Worm (Caenorhabditis elegans): ENCODE measurements around the gene abf-4.
A peak's percentile ranks its signal among the peaks of the same experiment; 100 is the strongest.

Gene abf-4

DNA sequence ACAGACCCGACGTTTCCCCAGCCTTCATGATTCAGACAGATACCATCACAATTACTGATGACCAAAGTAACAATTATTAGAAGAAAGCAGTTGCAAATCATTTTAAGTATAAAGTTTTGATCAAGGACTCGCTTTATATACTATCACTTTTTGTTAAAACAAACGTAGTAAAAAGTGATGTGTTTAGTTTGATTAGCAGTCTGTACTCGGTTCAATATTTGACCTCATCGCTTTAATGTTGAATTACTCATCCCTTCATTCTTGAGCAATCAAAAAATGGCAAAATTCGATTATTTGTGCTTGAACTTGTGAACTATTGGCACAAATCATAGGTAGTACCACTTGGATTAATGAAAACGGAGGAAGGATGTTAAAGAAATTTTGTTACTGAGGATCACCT is at the start of gene abf-4:
TSS of gene abf-4 (minus strand) at position 101 of the 400 bp plus-strand sequence.
- TF ChIP-seq ham-2 (GFP tag; optimal IDR thresholded peaks at IDR 0.05), result no peak
- TF ChIP-seq nhr-237 (tag; optimal IDR thresholded peaks at IDR 0.05), result no peak
- no peak for TF ChIP-seq zip-8 (tag; optimal IDR thresholded peaks at IDR 0.05)
- TF ChIP-seq nhr-12 (tag; optimal IDR thresholded peaks at IDR 0.05), result no peak
- no peak for TF ChIP-seq elt-3 (tag; optimal IDR thresholded peaks at IDR 0.05)
- no peak for TF ChIP-seq mep-1 (tag; optimal IDR thresholded peaks at IDR 0.05)
- no peak for TF ChIP-seq lin-32 (GFP tag; optimal IDR thresholded peaks at IDR 0.05)
- no peak for TF ChIP-seq bed-3 (GFP tag; optimal IDR thresholded peaks at IDR 0.05)
- no peak for TF ChIP-seq M03D4.4 (tag; optimal IDR thresholded peaks at IDR 0.05)
- no peak for TF ChIP-seq ces-1 (GFP tag; optimal IDR thresholded peaks at IDR 0.05)
- no peak for TF ChIP-seq drap-1 (GFP tag; optimal IDR thresholded peaks at IDR 0.05)
- TF ChIP-seq lsy-2 (tag; optimal IDR thresholded peaks at IDR 0.05), result no peak
- no peak for TF ChIP-seq snpc-4 (tag; optimal IDR thresholded peaks at IDR 0.05)
- TF ChIP-seq nhr-2 (tag; optimal IDR thresholded peaks at IDR 0.05), result no peak
- TF ChIP-seq ceh-39 (tag; optimal IDR thresholded peaks at IDR 0.05), result no peak
- no peak for TF ChIP-seq sptf-1 (tag; optimal IDR thresholded peaks at IDR 0.05)
- no peak for TF ChIP-seq hlh-1 (tag; optimal IDR thresholded peaks at IDR 0.05)
- TF ChIP-seq elt-1 (tag; optimal IDR thresholded peaks at IDR 0.05; ENCODE audit: borderline replicate concordance, insufficient read depth), result no peak
- TF ChIP-seq sem-2 (GFP tag; optimal IDR thresholded peaks at IDR 0.05), result no peak

DNA sequence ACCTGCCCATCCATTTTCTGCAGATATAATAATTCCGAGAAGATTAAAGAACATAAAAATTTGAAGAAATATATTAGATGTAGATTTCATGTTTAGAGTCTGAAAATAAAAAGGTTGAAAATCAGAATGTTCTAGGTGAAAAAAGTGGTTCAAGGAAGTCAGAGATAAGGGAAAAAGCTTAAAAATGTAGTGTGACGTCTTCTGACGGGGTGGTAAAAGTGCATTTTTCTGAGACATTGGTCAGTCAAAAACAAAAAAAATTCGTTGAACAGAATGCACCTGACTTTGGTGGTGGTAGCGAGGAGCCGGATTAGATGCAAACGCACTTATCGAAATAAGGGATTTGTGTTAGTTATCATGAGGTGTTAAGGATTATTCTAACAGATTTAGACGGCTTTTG is 48.4 kb upstream of the abf-4 start, which contains the start of gene F46B3.23:
TSS of gene F46B3.23 (minus strand) at position 101 of the 400 bp plus-strand sequence.
- no peak for TF ChIP-seq cnd-1 (tag; optimal IDR thresholded peaks at IDR 0.05)
- TF ChIP-seq sptf-1 (tag; optimal IDR thresholded peaks at IDR 0.05), result no peak
- TF ChIP-seq elt-3 (tag; optimal IDR thresholded peaks at IDR 0.05), result no peak
- no peak for TF ChIP-seq hlh-1 (tag; optimal IDR thresholded peaks at IDR 0.05)
- TF ChIP-seq snpc-4 (tag; optimal IDR thresholded peaks at IDR 0.05), result no peak
- TF ChIP-seq unc-39 (tag; optimal IDR thresholded peaks at IDR 0.05), result no peak
- no peak for TF ChIP-seq blmp-1 (tag; optimal IDR thresholded peaks at IDR 0.05)
- no peak for TF ChIP-seq nhr-2 (tag; optimal IDR thresholded peaks at IDR 0.05)
- TF ChIP-seq ztf-11 (tag; optimal IDR thresholded peaks at IDR 0.05), result no peak
- no peak for TF ChIP-seq ceh-43 (GFP tag; optimal IDR thresholded peaks at IDR 0.05)
- TF ChIP-seq nhr-12 (tag; optimal IDR thresholded peaks at IDR 0.05), result no peak
- TF ChIP-seq flh-1 (GFP tag; optimal IDR thresholded peaks at IDR 0.05), result no peak
- no peak for TF ChIP-seq ceh-39 (tag; optimal IDR thresholded peaks at IDR 0.05)
- no peak for TF ChIP-seq unc-62 (GFP tag; optimal IDR thresholded peaks at IDR 0.05)
- no peak for TF ChIP-seq nhr-76 (tag; optimal IDR thresholded peaks at IDR 0.05)
- TF ChIP-seq elt-1 (tag; optimal IDR thresholded peaks at IDR 0.05; ENCODE audit: borderline replicate concordance, insufficient read depth), result no peak
- no peak for TF ChIP-seq lsy-2 (tag; optimal IDR thresholded peaks at IDR 0.05)

DNA sequence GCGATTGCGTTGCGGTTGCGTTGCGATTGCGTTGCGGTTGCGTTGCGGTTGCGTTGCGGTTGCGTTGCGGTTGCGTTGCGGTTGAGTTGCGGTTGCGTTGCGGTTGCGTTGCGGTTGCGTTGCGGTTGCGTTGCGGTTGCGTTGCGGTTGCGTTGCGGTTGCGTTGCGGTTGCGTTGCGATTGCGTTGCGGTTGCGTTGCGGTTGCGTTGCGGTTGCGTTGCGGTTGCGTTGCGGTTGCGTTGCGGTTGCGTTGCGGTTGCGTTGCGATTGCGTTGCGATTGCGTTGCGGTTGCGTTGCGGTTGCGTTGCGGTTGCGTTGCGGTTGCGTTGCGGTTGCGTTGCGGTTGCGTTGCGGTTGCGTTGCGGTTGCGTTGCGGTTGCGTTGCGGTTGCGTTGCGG is 47.6 kb upstream of the abf-4 start:
- TF ChIP-seq sptf-1 (tag; optimal IDR thresholded peaks at IDR 0.05), result peak; percentile 56

DNA sequence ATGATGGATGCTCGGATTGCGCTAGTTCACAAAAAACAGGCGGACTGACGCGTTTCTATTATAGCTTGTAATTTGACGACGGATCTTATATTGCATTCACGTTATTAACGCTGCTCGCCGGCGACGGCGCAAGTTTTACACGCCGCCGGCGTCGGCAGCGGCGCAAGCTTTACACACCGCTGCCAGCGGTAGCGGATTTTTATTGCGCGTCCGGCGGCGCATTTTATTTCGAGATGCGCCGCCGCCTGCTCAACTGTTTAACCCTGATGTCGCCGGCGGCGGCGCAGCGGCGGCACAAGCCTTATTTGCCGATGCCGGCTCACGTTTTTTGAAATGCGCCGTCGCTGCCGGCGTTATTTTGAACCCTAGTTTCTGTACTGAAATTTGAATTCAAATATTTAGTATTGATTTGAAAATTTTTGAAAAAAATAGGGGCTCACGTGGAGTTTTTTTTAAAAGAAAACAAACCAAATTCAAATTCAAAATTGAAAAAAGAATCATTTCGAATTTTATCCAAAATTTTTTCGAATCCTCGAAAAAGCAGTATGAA is 46.5 kb upstream of the abf-4 start, which contains the start of gene ttr-57:
TSS of gene ttr-57 (plus strand) at position 500 of the 550 bp plus-strand sequence.
- no peak for TF ChIP-seq sem-2 (GFP tag; optimal IDR thresholded peaks at IDR 0.05)

DNA sequence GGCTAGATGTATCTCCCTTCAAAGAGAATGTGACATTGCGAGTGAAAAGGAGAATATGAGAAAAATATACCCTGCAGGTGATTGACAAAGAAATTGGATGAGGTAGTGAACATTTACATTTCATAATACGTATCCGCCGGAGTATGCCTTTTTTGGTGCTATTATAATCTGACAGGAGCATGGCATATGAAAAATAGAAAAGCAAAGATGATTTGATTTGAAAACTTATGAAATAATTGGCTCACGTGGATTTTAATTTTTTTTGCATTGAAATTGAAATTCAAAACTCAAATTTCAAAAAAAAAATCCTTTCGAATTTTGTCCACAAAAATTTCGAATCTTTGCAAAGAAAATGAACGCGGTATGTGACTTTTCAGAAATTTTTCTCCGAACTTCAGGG is 44.8 kb upstream of the abf-4 start, which contains the start of gene ttr-11:
TSS of gene ttr-11 (plus strand) at position 301 of the 400 bp plus-strand sequence.
- TF ChIP-seq sem-2 (GFP tag; optimal IDR thresholded peaks at IDR 0.05) (no peak), drap-1 (GFP tag; optimal IDR thresholded peaks at IDR 0.05) (no peak), snpc-4 (tag; optimal IDR thresholded peaks at IDR 0.05) (no peak), lsy-2 (tag; optimal IDR thresholded peaks at IDR 0.05) (no peak), elt-1 (tag; optimal IDR thresholded peaks at IDR 0.05; ENCODE audit: borderline replicate concordance, insufficient read depth) (no peak), unc-120 (tag; optimal IDR thresholded peaks at IDR 0.05; ENCODE audit: poor library complexity, severe bottlenecking) (no peak), lin-13 (tag; optimal IDR thresholded peaks at IDR 0.05) (no peak), nhr-76 (tag; optimal IDR thresholded peaks at IDR 0.05) (no peak), bed-3 (GFP tag; optimal IDR thresholded peaks at IDR 0.05) (no peak), nhr-237 (tag; optimal IDR thresholded peaks at IDR 0.05) (no peak), lin-32 (GFP tag; optimal IDR thresholded peaks at IDR 0.05) (no peak), elt-3 (tag; optimal IDR thresholded peaks at IDR 0.05) (no peak)

DNA sequence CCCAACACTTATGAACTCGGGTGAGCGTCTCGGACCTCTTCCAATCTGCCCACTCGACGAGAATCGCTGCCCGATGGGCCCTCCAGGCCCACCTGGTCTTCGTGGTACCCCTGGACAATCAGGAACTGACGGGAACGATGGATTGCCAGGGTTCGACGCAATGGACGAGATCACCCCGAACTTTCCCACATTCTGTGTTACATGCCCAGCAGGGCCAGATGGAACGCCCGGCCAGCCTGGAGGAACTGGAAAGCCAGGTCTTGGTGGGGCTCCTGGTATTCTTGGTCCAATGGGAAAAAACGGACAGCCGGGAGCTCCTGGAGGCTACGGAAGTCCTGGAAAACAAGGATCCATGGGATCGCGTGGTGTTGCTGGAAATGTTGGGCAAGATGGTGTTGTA is 42.5 kb upstream of the abf-4 start:
- TF ChIP-seq blmp-1 (tag; optimal IDR thresholded peaks at IDR 0.05), result no peak
- no peak for TF ChIP-seq lsy-2 (tag; optimal IDR thresholded peaks at IDR 0.05)
- TF ChIP-seq lin-13 (tag; optimal IDR thresholded peaks at IDR 0.05), result no peak
- no peak for TF ChIP-seq elt-1 (tag; optimal IDR thresholded peaks at IDR 0.05; ENCODE audit: borderline replicate concordance, insufficient read depth)
- no peak for TF ChIP-seq elt-3 (tag; optimal IDR thresholded peaks at IDR 0.05)
- TF ChIP-seq snpc-4 (tag; optimal IDR thresholded peaks at IDR 0.05), result no peak
- TF ChIP-seq sem-2 (GFP tag; optimal IDR thresholded peaks at IDR 0.05), result no peak
- no peak for TF ChIP-seq ztf-11 (tag; optimal IDR thresholded peaks at IDR 0.05)
- no peak for TF ChIP-seq unc-120 (tag; optimal IDR thresholded peaks at IDR 0.05; ENCODE audit: poor library complexity, severe bottlenecking)
- TF ChIP-seq ceh-83 (GFP tag; optimal IDR thresholded peaks at IDR 0.05), result no peak
- no peak for TF ChIP-seq ceh-43 (GFP tag; optimal IDR thresholded peaks at IDR 0.05)
- TF ChIP-seq unc-62 (GFP tag; optimal IDR thresholded peaks at IDR 0.05), result no peak
- TF ChIP-seq pha-4 (tag; optimal IDR thresholded peaks at IDR 0.05), result no peak
- no peak for TF ChIP-seq zip-8 (tag; optimal IDR thresholded peaks at IDR 0.05)
- no peak for TF ChIP-seq nhr-12 (tag; optimal IDR thresholded peaks at IDR 0.05)
- TF ChIP-seq tbx-8 (GFP tag; optimal IDR thresholded peaks at IDR 0.05), result no peak
- no peak for TF ChIP-seq nhr-2 (tag; optimal IDR thresholded peaks at IDR 0.05)
- no peak for TF ChIP-seq nhr-28 (tag; optimal IDR thresholded peaks at IDR 0.05)

Data from whole organism, mixed stage, embryonic.